Worm (Caenorhabditis elegans): ENCODE measurements around the gene sdz-21.

ce11 chrIII:5630350-5630749, 26.5 kb downstream of the sdz-21 start:
- TF ChIP-seq M03D4.4 (tag; optimal IDR thresholded peaks at IDR 0.05) (no peak), mep-1 (tag; optimal IDR thresholded peaks at IDR 0.05) (no peak), unc-62 (GFP tag; optimal IDR thresholded peaks at IDR 0.05) (no peak), mls-2 (tag; optimal IDR thresholded peaks at IDR 0.05) (no peak), nhr-12 (tag; optimal IDR thresholded peaks at IDR 0.05) (no peak), nhr-28 (tag; optimal IDR thresholded peaks at IDR 0.05) (no peak), ces-1 (GFP tag; optimal IDR thresholded peaks at IDR 0.05) (no peak), lin-13 (tag; optimal IDR thresholded peaks at IDR 0.05) (no peak), nhr-237 (tag; optimal IDR thresholded peaks at IDR 0.05) (no peak)

Data from whole organism, mixed stage, embryonic.